Fruit fly (Drosophila melanogaster) whole organism, pupa: ENCODE measurements around the gene Sh3beta.

Experiments
- CG10348 ChIP-seq: fragments of 200-800 bp; sonication (Bioruptor generic); IDR thresholded peaks from 2 replicates; pipeline ENCODE4 v1.3.6; 2022; ENCODE audit warnings: missing biosample characterization, missing genetic modification characterization
- CG12605 ChIP-seq: fragments of 200-800 bp; sonication (Bioruptor generic); IDR thresholded peaks from 2 replicates; pipeline ENCODE4 v1.3.6; 2022; ENCODE audit warnings: missing biosample characterization, missing genetic modification characterization
- CG13204 ChIP-seq: fragments of 200-800 bp; sonication (Bioruptor generic); optimal IDR thresholded peaks from 2 replicates; lab custom pipeline; 2018; ENCODE audit warnings: missing biosample characterization, mild to moderate bottlenecking, missing genetic modification characterization, moderate library complexity
- CG14655 ChIP-seq: fragments of 200-800 bp; sonication (Bioruptor generic); optimal IDR thresholded peaks from 3 replicates; lab custom pipeline; 2017; ENCODE audit warnings: mild to moderate bottlenecking, missing biosample characterization, missing genetic modification reagents, missing genetic modification characterization
- CG15710 ChIP-seq: fragments of 200-800 bp; sonication (Bioruptor generic); optimal IDR thresholded peaks from 2 replicates; lab custom pipeline; 2018; ENCODE audit warnings: missing biosample characterization, mild to moderate bottlenecking, missing genetic modification characterization, moderate library complexity
- CG17806 ChIP-seq: fragments of 200-800 bp; sonication (Bioruptor generic); optimal IDR thresholded peaks from 2 replicates; lab custom pipeline; 2018; ENCODE audit warnings: missing biosample characterization, mild to moderate bottlenecking, missing genetic modification characterization, moderate library complexity
- CG32121 ChIP-seq: fragments of 200-800 bp; sonication (Bioruptor generic); IDR thresholded peaks from 2 replicates; pipeline ENCODE4 v1.3.6; 2022; ENCODE audit warnings: missing biosample characterization, missing genetic modification characterization
- CG34367 ChIP-seq: fragments of 200-800 bp; sonication (Bioruptor generic); optimal IDR thresholded peaks from 2 replicates; lab custom pipeline; 2018; ENCODE audit warnings: missing biosample characterization, mild to moderate bottlenecking, missing genetic modification characterization
- CG4496 ChIP-seq: fragments of 200-800 bp; sonication (Bioruptor generic); IDR thresholded peaks from 3 replicates; pipeline ENCODE4 v1.3.6; 2022; ENCODE audit warnings: missing biosample characterization, missing genetic modification characterization
- CG8159 ChIP-seq: fragments of 200-800 bp; sonication (Bioruptor generic); optimal IDR thresholded peaks from 3 replicates; lab custom pipeline; 2018; ENCODE audit warnings: missing biosample characterization, mild to moderate bottlenecking, missing genetic modification characterization, moderate library complexity
- CG8301 ChIP-seq: fragments of 200-800 bp; sonication (Bioruptor generic); optimal IDR thresholded peaks from 2 replicates; lab custom pipeline; 2018; ENCODE audit warnings: missing biosample characterization, mild to moderate bottlenecking, missing genetic modification characterization
- CG9948 ChIP-seq: fragments of 200-800 bp; sonication (Bioruptor generic); optimal IDR thresholded peaks from 2 replicates; lab custom pipeline; 2018; ENCODE audit warnings: missing biosample characterization, mild to moderate bottlenecking, missing genetic modification characterization, moderate library complexity
- D1 ChIP-seq: fragments of 200-800 bp; sonication (Bioruptor generic); optimal IDR thresholded peaks from 2 replicates; lab custom pipeline; 2018; ENCODE audit warnings: missing biosample characterization, mild to moderate bottlenecking, missing genetic modification characterization, moderate library complexity
- EcR ChIP-seq: fragments of 200-800 bp; sonication (Bioruptor generic); optimal IDR thresholded peaks from 3 replicates; lab custom pipeline; 2019; ENCODE audit warnings: missing biosample characterization, missing genetic modification characterization, mild to moderate bottlenecking, moderate library complexity, missing genetic modification reagents
- Ets98B ChIP-seq: fragments of 200-800 bp; sonication (Bioruptor generic); IDR thresholded peaks from 2 replicates; pipeline ENCODE4 v1.3.6; 2022; ENCODE audit warnings: missing biosample characterization, missing genetic modification characterization
- Pif1A ChIP-seq: fragments of 200-800 bp; sonication (Bioruptor generic); optimal IDR thresholded peaks from 3 replicates; lab custom pipeline; 2016; ENCODE audit warnings: missing biosample characterization, missing genetic modification characterization
- Pif1B ChIP-seq: fragments of 200-800 bp; sonication (Bioruptor generic); optimal IDR thresholded peaks from 3 replicates; lab custom pipeline; 2016; ENCODE audit warnings: missing biosample characterization, missing genetic modification characterization
- Snoo ChIP-seq: fragments of 200-800 bp; sonication (Bioruptor generic); optimal IDR thresholded peaks from 3 replicates; lab custom pipeline; 2017; ENCODE audit warnings: missing biosample characterization, mild to moderate bottlenecking, missing genetic modification characterization, inconsistent platforms
- fd96Ca ChIP-seq: fragments of 200-800 bp; sonication (Bioruptor generic); IDR thresholded peaks from 3 replicates; pipeline ENCODE4 v1.3.6; 2022; ENCODE audit warnings: missing biosample characterization, missing genetic modification characterization
- gl ChIP-seq: fragments of 200-800 bp; sonication (Bioruptor generic); optimal IDR thresholded peaks from 2 replicates; lab custom pipeline; 2018; ENCODE audit warnings: missing biosample characterization, mild to moderate bottlenecking, missing genetic modification characterization
- rn ChIP-seq: fragments of 200-800 bp; sonication (Bioruptor generic); IDR thresholded peaks from 2 replicates; pipeline ENCODE4 v1.3.6; 2022; ENCODE audit warnings: missing biosample characterization, missing genetic modification characterization

The Sh3beta gene

DNA sequence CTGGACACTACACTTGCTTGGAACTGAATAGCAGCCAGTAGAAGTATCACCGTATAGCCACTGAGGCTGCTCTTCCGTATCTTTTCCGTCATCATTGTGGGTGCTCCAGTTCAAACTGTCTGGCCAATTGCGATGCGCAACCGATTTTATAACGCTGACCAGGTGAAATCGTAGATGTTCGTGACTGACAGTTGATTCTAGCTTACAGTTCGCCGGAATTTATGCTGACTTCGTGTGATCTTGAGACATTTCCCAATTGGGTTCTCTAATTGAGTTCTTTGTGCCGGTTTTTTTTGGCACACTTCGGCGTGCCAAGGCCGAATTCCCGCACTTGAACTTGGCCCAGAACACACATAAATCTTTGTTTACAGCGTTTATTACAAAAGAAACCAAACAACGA lies 22.1 kb downstream of the Sh3beta start, which contains the start of gene CG14834:
CG14834 (minus strand) TSS at position 173 of the 400 bp plus-strand sequence.
- TF ChIP-seq CG4496 (GFP tag; lab: Robert Waterston, UW) = no peak
- TF ChIP-seq CG13204 = no peak
- no peak for TF ChIP-seq CG17806 (tag; lab: Kevin White, UChicago)
- no peak for TF ChIP-seq CG32121 (GFP tag; lab: Robert Waterston, UW)
- TF ChIP-seq CG12605 (GFP tag; lab: Robert Waterston, UW) = no peak
- no peak for TF ChIP-seq CG9948 (tag; lab: Kevin White, UChicago)

DNA sequence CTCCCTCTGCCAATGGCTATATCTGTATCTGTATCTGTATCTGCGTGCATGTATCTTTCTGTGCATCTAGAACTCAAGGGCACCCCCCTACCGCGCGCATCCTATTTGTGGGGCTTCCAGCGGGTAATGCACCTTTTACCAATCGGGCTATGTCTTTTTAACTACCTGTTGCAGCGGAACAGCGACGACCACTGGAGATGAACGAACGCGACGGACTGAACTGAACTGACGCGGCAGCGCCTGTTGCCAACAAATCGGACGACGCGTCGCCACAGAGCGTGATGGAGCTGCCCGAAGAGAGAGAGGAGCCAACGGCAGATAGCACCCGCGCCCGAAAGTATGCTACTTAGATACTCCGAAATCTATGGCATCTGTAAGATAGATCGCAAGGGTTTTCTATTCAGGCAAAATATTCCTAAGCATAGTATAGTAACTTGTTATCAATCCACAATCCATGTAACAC lies 24.1 kb downstream of the Sh3beta start, which contains the start of gene Cln7:
Cln7 (minus strand) TSS at position 219 of the 463 bp plus-strand sequence.
- peak; percentile 89 for TF ChIP-seq Ets98B
- peak; percentile 62 for TF ChIP-seq Snoo
- no peak for TF ChIP-seq CG34367 (tag; lab: Kevin White, UChicago)
- TF ChIP-seq rn (GFP tag; lab: Robert Waterston, UW) = no peak
- TF ChIP-seq gl (tag; lab: Kevin White, UChicago) = peak; percentile 81
- peak; percentile 80 for TF ChIP-seq CG4496 (GFP tag; lab: Robert Waterston, UW)
- TF ChIP-seq CG17806 (tag; lab: Kevin White, UChicago) = no peak
- TF ChIP-seq CG10348 (GFP tag; lab: Robert Waterston, UW) = no peak
- no peak for TF ChIP-seq CG9948 (tag; lab: Kevin White, UChicago)
- TF ChIP-seq CG32121 (GFP tag; lab: Robert Waterston, UW) = peak; percentile 80
- TF ChIP-seq D1 (tag; lab: Kevin White, UChicago) = no peak
- TF ChIP-seq Pif1B = peak; percentile 66
- no peak for TF ChIP-seq CG8301
- peak; percentile 51 for TF ChIP-seq CG8159 (tag; lab: Kevin White, UChicago)
- peak; percentile 76 for TF ChIP-seq fd96Ca (GFP tag; lab: Robert Waterston, UW)
- TF ChIP-seq CG15710 (tag; lab: Kevin White, UChicago) = peak; percentile 26
- no peak for TF ChIP-seq Pif1A (GFP tag; lab: Kevin White, UChicago)
- TF ChIP-seq CG14655 (GFP tag; lab: Kevin White, UChicago) = no peak
- TF ChIP-seq CG12605 (GFP tag; lab: Robert Waterston, UW) = peak; percentile 78
- peak; percentile 82 for TF ChIP-seq CG13204
- peak; percentile 99 for TF ChIP-seq EcR (GFP tag; lab: Kevin White, UChicago)

- TF ChIP-seq Ets98B (no peak), rn (GFP tag; lab: Robert Waterston, UW) (no peak), CG15710 (tag; lab: Kevin White, UChicago) (no peak), fd96Ca (GFP tag; lab: Robert Waterston, UW) (no peak), CG12605 (GFP tag; lab: Robert Waterston, UW) (no peak), CG13204 (no peak), CG32121 (GFP tag; lab: Robert Waterston, UW) (no peak), D1 (tag; lab: Kevin White, UChicago) (no peak), CG17806 (tag; lab: Kevin White, UChicago) (no peak), CG10348 (GFP tag; lab: Robert Waterston, UW) (no peak), EcR (GFP tag; lab: Kevin White, UChicago) (no peak), gl (tag; lab: Kevin White, UChicago) (no peak), CG9948 (tag; lab: Kevin White, UChicago) (no peak), Pif1A (GFP tag; lab: Kevin White, UChicago) (no peak), CG14655 (GFP tag; lab: Kevin White, UChicago) (no peak), Snoo (no peak)
These were observed 25.1 kb downstream of the Sh3beta start for dm6 chr3L:7344001-7344400.

DNA sequence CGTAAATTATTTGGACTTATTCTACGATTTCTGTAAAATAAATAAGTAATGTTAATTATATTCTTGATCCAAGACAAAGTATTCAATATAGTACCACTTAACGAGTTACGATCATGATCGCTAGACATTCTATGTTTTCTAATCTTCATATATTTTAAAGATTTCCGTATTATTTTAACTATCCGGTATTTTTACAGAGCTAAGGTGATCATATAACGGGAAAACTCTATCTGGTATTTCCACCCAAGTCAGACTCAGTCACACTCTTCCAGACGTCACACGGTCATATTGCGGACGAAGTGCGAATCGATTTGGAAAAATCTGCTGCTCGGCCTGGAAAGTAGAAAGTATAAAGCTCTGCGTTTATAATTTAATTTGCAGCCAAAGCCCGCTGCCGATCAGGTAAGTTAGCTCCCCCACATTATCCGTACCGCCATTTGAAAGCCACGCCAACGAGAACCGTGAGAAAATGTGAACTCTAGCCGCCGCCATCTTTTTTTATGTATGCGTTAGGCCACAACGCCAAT lies 29.8 kb downstream of the Sh3beta start, which contains the start of the genes lark and eco:
lark (plus strand) TSS at position 51 of the 527 bp plus-strand sequence.
eco (minus strand) TSS at position 125 of the 527 bp plus-strand sequence.
- TF ChIP-seq EcR (GFP tag; lab: Kevin White, UChicago) (peak; percentile 18), CG10348 (GFP tag; lab: Robert Waterston, UW) (no peak), Pif1B (no peak), CG4496 (GFP tag; lab: Robert Waterston, UW) (0 out of 3 replicates have a peak, but pooled peaks have one; percentile 9), CG34367 (tag; lab: Kevin White, UChicago) (peak; percentile 14), CG8159 (tag; lab: Kevin White, UChicago) (no peak), gl (tag; lab: Kevin White, UChicago) (peak; percentile 28)

DNA sequence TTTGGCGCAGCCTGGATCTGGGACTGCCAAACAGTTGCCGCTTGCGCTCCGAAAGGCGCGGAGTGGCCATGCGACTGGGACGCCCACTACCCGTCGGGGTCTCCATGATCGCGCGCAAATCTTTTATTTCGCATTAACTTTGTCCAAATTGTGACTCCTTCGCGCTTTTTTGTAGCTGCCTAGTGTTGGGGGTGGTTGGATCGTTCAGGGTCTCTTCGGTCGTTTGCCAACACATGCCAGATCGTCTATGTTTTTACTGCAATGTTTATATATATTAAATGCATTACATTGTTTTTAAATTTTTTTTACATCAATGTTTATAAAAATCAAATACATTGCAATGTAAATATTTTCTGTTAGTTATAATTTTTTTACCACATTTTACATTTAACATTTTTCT lies 30.3 kb downstream of the Sh3beta start:
- TF ChIP-seq EcR (GFP tag; lab: Kevin White, UChicago) (no peak), CG10348 (GFP tag; lab: Robert Waterston, UW) (no peak), CG17806 (tag; lab: Kevin White, UChicago) (no peak), CG8159 (tag; lab: Kevin White, UChicago) (no peak), Pif1B (no peak), CG34367 (tag; lab: Kevin White, UChicago) (no peak), CG8301 (no peak), fd96Ca (GFP tag; lab: Robert Waterston, UW) (no peak), CG4496 (GFP tag; lab: Robert Waterston, UW) (no peak), CG14655 (GFP tag; lab: Kevin White, UChicago) (no peak), CG32121 (GFP tag; lab: Robert Waterston, UW) (no peak), CG13204 (no peak), Pif1A (GFP tag; lab: Kevin White, UChicago) (no peak), rn (GFP tag; lab: Robert Waterston, UW) (no peak), Ets98B (no peak), CG12605 (GFP tag; lab: Robert Waterston, UW) (no peak)
- TF ChIP-seq, all 21 proteins: peak for 0
